Worm (Caenorhabditis elegans): ENCODE results near the gene grd-3.

DNA sequence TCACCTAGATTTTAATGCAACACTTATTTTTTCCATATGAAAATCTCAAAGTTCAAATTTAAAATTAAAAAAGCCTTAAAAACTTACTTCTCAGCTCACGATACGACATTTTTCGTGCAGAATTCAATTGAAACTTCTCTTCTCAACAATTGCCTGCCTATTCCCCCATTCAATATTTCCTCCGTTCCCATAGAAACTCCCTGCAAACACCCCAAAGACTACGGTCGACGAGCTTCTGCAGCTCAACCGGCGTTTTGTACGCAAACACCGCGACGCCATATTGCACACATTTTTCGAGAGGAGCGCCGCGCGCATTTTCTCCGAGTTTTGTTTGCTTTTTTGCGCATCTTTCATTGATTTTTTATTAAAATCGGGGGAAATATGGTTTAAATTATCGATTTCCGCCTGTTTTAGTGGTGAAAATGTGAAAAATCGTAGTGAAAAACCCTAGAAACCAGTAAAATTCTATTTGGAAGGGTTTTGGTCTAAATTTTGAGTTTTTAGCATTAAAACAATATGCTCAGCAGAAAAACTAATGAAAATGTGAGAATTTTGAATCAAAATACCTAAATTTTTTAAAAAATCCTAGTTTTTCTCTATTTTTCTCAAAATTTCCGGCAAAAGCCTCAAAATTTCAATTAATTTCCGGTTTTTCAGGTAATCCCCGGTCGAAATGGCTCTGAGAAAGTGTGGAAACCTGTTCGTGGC lies 40.3 kb upstream of the grd-3 start, which contains the start of the genes dyf-3 and pdhb-1:
- TF ChIP-seq tra-4 (tag; optimal IDR thresholded peaks at IDR 0.05): no peak
- TF ChIP-seq ets-7 (tag; optimal IDR thresholded peaks at IDR 0.05): no peak
- TF ChIP-seq aly-1 (tag; optimal IDR thresholded peaks at IDR 0.05): no peak

Data from whole organism, early embryonic.